Worm (Caenorhabditis elegans) whole organism, late embryonic: ENCODE results near the gene scyl-1.

Experiments used
- C08G9.2 ChIP-seq: sonication (generic microtip); optimal IDR thresholded peaks from 2 replicates; lab custom pipeline; 2016; ENCODE audit warnings: mild to moderate bottlenecking, missing genetic modification characterization, moderate library complexity, missing compliant biosample characterization
- C38D4.7 ChIP-seq: fragments of 200-800 bp; sonication (Bioruptor generic); optimal IDR thresholded peaks from 2 replicates; lab custom pipeline; 2018; ENCODE audit warnings: mild to moderate bottlenecking, missing genetic modification characterization, moderate library complexity, missing compliant biosample characterization
- K09A11.1 ChIP-seq: sonication (generic microtip); optimal IDR thresholded peaks from 2 replicates; lab custom pipeline; 2017; ENCODE audit warnings: antibody characterized with exemption, mild to moderate bottlenecking, missing genetic modification characterization, missing compliant biosample characterization; ENCODE audit not compliant: insufficient read depth
- T23F11.4 ChIP-seq: fragments of 200-800 bp; sonication (Bioruptor generic); optimal IDR thresholded peaks from 2 replicates; lab custom pipeline; 2018; ENCODE audit warnings: mild to moderate bottlenecking, missing genetic modification characterization, missing compliant biosample characterization
- ama-1 ChIP-seq: fragments of 150-350 bp; optimal IDR thresholded peaks from 2 replicates; lab custom pipeline; 2014
- ceh-18 ChIP-seq: sonication (generic microtip); optimal IDR thresholded peaks from 2 replicates; lab custom pipeline; 2016; ENCODE audit warnings: missing genetic modification characterization, missing compliant biosample characterization
- ceh-19 ChIP-seq: fragments of 200-800 bp; sonication (Bioruptor generic); optimal IDR thresholded peaks from 2 replicates; lab custom pipeline; 2018; ENCODE audit warnings: mild to moderate bottlenecking, missing genetic modification characterization, missing compliant biosample characterization
- ceh-2 ChIP-seq: sonication (generic microtip); optimal IDR thresholded peaks from 2 replicates; lab custom pipeline; 2016; ENCODE audit warnings: missing genotype, missing genetic modification characterization, missing compliant biosample characterization
- ceh-31 ChIP-seq: sonication (generic microtip); optimal IDR thresholded peaks from 2 replicates; lab custom pipeline; 2016; ENCODE audit warnings: missing genetic modification characterization, missing compliant biosample characterization
- ceh-45 ChIP-seq: fragments of 200-800 bp; sonication (Bioruptor generic); IDR thresholded peaks from 2 replicates; pipeline ENCODE4 v1.3.6; 2022; ENCODE audit warnings: missing genetic modification reagents, missing genetic modification characterization, missing compliant biosample characterization
- ceh-6 ChIP-seq: fragments of 200-800 bp; sonication (Bioruptor generic); optimal IDR thresholded peaks from 2 replicates; lab custom pipeline; 2018; ENCODE audit warnings: mild to moderate bottlenecking, missing genetic modification characterization, missing compliant biosample characterization
- ceh-9 ChIP-seq: sonication (generic microtip); optimal IDR thresholded peaks from 2 replicates; lab custom pipeline; 2016; ENCODE audit warnings: mild to moderate bottlenecking, missing genetic modification characterization, inconsistent platforms, missing compliant biosample characterization
- dve-1 ChIP-seq: sonication (generic microtip); optimal IDR thresholded peaks from 2 replicates; lab custom pipeline; 2017; ENCODE audit warnings: antibody characterized with exemption, mild to moderate bottlenecking, missing genetic modification characterization, missing compliant biosample characterization
- elt-2 ChIP-seq: sonication (generic microtip); optimal IDR thresholded peaks from 2 replicates; lab custom pipeline; 2016; ENCODE audit warnings: missing genetic modification reagents, missing genetic modification characterization, missing compliant biosample characterization
- elt-4 ChIP-seq: sonication (generic microtip); optimal IDR thresholded peaks from 2 replicates; lab custom pipeline; 2016; ENCODE audit warnings: missing genetic modification characterization, missing compliant biosample characterization
- ets-4 ChIP-seq: sonication (generic microtip); optimal IDR thresholded peaks from 2 replicates; lab custom pipeline; 2016; ENCODE audit warnings: missing genetic modification characterization, missing compliant biosample characterization
- eyg-1 ChIP-seq: sonication (generic microtip); optimal IDR thresholded peaks from 2 replicates; lab custom pipeline; 2016; ENCODE audit warnings: missing genotype, missing genetic modification characterization, missing compliant biosample characterization
- fax-1 ChIP-seq: sonication (generic microtip); optimal IDR thresholded peaks from 2 replicates; lab custom pipeline; 2016; ENCODE audit warnings: missing genotype, missing genetic modification characterization, missing compliant biosample characterization
- fkh-10 ChIP-seq: fragments of 150-350 bp; optimal IDR thresholded peaks from 2 replicates; lab custom pipeline; 2014; ENCODE audit warnings: missing biosample characterization, missing genetic modification reagents, missing genetic modification characterization
- fkh-6 ChIP-seq: sonication (generic microtip); optimal IDR thresholded peaks from 2 replicates; lab custom pipeline; 2016; ENCODE audit warnings: missing genetic modification characterization, missing compliant biosample characterization
- gmeb-2 ChIP-seq: sonication (generic microtip); optimal IDR thresholded peaks from 2 replicates; lab custom pipeline; 2016; ENCODE audit warnings: missing genetic modification characterization, inconsistent platforms, missing compliant biosample characterization
- hlh-13 ChIP-seq: fragments of 200-800 bp; sonication (Bioruptor generic); optimal IDR thresholded peaks from 2 replicates; lab custom pipeline; 2018; ENCODE audit warnings: mild to moderate bottlenecking, missing genetic modification characterization, missing compliant biosample characterization
- hlh-30 ChIP-seq: sonication (generic microtip); optimal IDR thresholded peaks from 2 replicates; lab custom pipeline; 2017; ENCODE audit warnings: antibody characterized with exemption, missing genetic modification characterization, missing compliant biosample characterization; ENCODE audit not compliant: insufficient read depth
- hlh-8 ChIP-seq: sonication (generic microtip); optimal IDR thresholded peaks from 2 replicates; lab custom pipeline; 2016; ENCODE audit warnings: missing genotype, missing genetic modification characterization, missing compliant biosample characterization
- lim-6 ChIP-seq: sonication (generic microtip); optimal IDR thresholded peaks from 2 replicates; lab custom pipeline; 2016; ENCODE audit warnings: missing genetic modification characterization, missing compliant biosample characterization
- madf-2 ChIP-seq: sonication (generic microtip); optimal IDR thresholded peaks from 2 replicates; lab custom pipeline; 2017; ENCODE audit warnings: missing genetic modification characterization, missing compliant biosample characterization
- mec-3 ChIP-seq: sonication (generic microtip); optimal IDR thresholded peaks from 2 replicates; lab custom pipeline; 2016; ENCODE audit warnings: borderline replicate concordance, missing genetic modification characterization, missing compliant biosample characterization
- nfya-1 ChIP-seq: sonication (generic microtip); optimal IDR thresholded peaks from 2 replicates; lab custom pipeline; 2017; ENCODE audit warnings: missing genetic modification characterization, mild to moderate bottlenecking, missing compliant biosample characterization, antibody characterized with exemption, moderate library complexity
- nhr-232 ChIP-seq: sonication (generic microtip); optimal IDR thresholded peaks from 2 replicates; lab custom pipeline; 2016; ENCODE audit warnings: missing genetic modification characterization, missing compliant biosample characterization
- odd-2 ChIP-seq: sonication (generic microtip); optimal IDR thresholded peaks from 2 replicates; lab custom pipeline; 2017; ENCODE audit warnings: antibody characterized with exemption, mild to moderate bottlenecking, missing genetic modification characterization, missing compliant biosample characterization
- pat-9 ChIP-seq: fragments of 200-800 bp; sonication (Bioruptor generic); optimal IDR thresholded peaks from 2 replicates; lab custom pipeline; 2018; ENCODE audit warnings: mild to moderate bottlenecking, missing genetic modification characterization, moderate library complexity, missing compliant biosample characterization
- pax-1 ChIP-seq: fragments of 150-350 bp; optimal IDR thresholded peaks from 2 replicates; lab custom pipeline; 2014; ENCODE audit warnings: missing biosample characterization, missing genetic modification characterization
- ref-2 ChIP-seq: sonication (generic microtip); optimal IDR thresholded peaks from 2 replicates; lab custom pipeline; 2016; ENCODE audit warnings: missing genetic modification characterization, missing compliant biosample characterization
- rnt-1 ChIP-seq: sonication (generic microtip); optimal IDR thresholded peaks from 2 replicates; lab custom pipeline; 2016; ENCODE audit warnings: missing genetic modification characterization, missing compliant biosample characterization
- unc-42 ChIP-seq: sonication (generic microtip); optimal IDR thresholded peaks from 2 replicates; lab custom pipeline; 2016; ENCODE audit warnings: missing genotype, missing genetic modification characterization, missing compliant biosample characterization
- unc-55 ChIP-seq: sonication (generic microtip); optimal IDR thresholded peaks from 2 replicates; lab custom pipeline; 2017; ENCODE audit warnings: missing biosample characterization, missing genetic modification reagents, missing genetic modification characterization

The scyl-1 gene

ce11 chrV:13013158-13013557, 28.4 kb downstream of the scyl-1 start, which contains the start of gene try-10:
Gene try-10, minus strand, starts transcription at chrV:13013258.
- TF ChIP-seq pat-9 (tag; lab: Kevin White, UChicago) (no peak), fax-1 (tag; lab: Kevin White, UChicago) (no peak), eyg-1 (tag; lab: Kevin White, UChicago) (no peak), ref-2 (tag; lab: Kevin White, UChicago) (no peak), T23F11.4 (GFP tag; lab: Kevin White, UChicago) (no peak), lim-6 (tag; lab: Kevin White, UChicago) (no peak), pax-1 (no peak), gmeb-2 (tag; lab: Kevin White, UChicago) (no peak)

ce11 chrV:13011904-13012303, 29.6 kb downstream of the scyl-1 start:
- TF ChIP-seq elt-2 (tag; lab: Kevin White, UChicago): peak; percentile 63
- TF ChIP-seq ceh-6 (GFP tag; lab: Kevin White, UChicago): no peak
- TF ChIP-seq K09A11.1: no peak

- TF ChIP-seq unc-55 (GFP tag; lab: Kevin White, UChicago) (peak; percentile 47), ceh-18 (tag; lab: Kevin White, UChicago) (peak; percentile 6), unc-42 (peak; percentile 15), ceh-9 (tag; lab: Kevin White, UChicago) (no peak), K09A11.1 (no peak), hlh-30 (tag; lab: Kevin White, UChicago) (no peak), ama-1 (lab: Kevin White, UChicago) (no peak), nhr-232 (tag; lab: Kevin White, UChicago) (no peak), C08G9.2 (tag; lab: Kevin White, UChicago) (no peak), hlh-8 (no peak), odd-2 (tag; lab: Kevin White, UChicago) (no peak), ceh-2 (tag; lab: Kevin White, UChicago) (no peak), ceh-45 (GFP tag; lab: Robert Waterston, UW) (no peak), rnt-1 (tag; lab: Kevin White, UChicago) (no peak), fax-1 (tag; lab: Kevin White, UChicago) (no peak), lim-6 (tag; lab: Kevin White, UChicago) (no peak), T23F11.4 (GFP tag; lab: Kevin White, UChicago) (no peak), ceh-19 (GFP tag; lab: Kevin White, UChicago) (no peak), madf-2 (tag; lab: Kevin White, UChicago) (no peak), ceh-31 (peak; percentile 51), hlh-13 (GFP tag; lab: Kevin White, UChicago) (no peak), nfya-1 (tag; lab: Kevin White, UChicago) (peak; percentile 31), pax-1 (no peak), dve-1 (tag; lab: Kevin White, UChicago) (no peak), elt-4 (tag; lab: Kevin White, UChicago) (no peak), fkh-6 (tag; lab: Kevin White, UChicago) (no peak), gmeb-2 (tag; lab: Kevin White, UChicago) (no peak), ets-4 (tag; lab: Kevin White, UChicago) (no peak), fkh-10 (no peak)
Observed at ce11 chrV:13009843-13010242, 31.7 kb downstream of the scyl-1 start.

- TF ChIP-seq mec-3: no peak
- TF ChIP-seq C38D4.7 (GFP tag; lab: Kevin White, UChicago): no peak
- TF ChIP-seq, all 69 proteins: peak for 0
Observed at ce11 chrV:13009271-13009670, 32.2 kb downstream of the scyl-1 start.
